Fruit fly (Drosophila melanogaster): Measurements from ENCODE around the gene Gug.

Gug gene

DNA sequence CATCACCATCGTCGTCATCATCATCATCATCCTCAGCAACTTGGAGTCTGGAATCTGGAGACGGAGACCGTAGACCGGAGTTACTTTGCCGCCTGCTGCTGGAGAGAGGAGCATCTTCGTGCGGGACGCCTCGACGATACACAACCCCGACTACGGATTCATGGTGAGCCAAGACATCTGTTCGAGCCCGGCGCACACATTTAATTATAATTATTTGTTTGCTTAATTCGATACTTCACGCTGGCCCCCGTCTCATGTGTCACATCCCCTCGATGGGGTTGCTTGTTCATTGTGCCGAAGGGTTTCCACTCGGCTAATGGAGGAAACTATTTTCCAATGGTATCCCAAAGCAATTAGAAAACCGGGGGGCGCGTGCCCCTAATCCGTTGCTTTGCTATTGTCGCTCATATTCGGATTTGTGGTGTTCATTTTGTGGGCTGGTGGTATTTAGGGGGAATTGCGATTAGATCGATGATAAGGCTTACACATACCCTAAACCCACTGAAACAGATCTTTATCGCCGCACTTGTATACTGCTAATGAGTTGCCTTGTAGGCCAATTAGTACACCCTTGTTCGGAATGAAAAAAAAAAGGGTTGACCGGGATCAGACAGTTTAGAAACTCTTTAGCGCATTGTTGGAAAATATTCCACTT, 2.4 kb downstream of the Gug start:
- TF ChIP-seq CG8119 (GFP tag; IDR thresholded peaks at IDR 0.05) (no peak), Hr38 (GFP tag; optimal IDR thresholded peaks at IDR 0.05) (no peak), CG11902 (GFP tag; optimal IDR thresholded peaks at IDR 0.05) (no peak), esn (GFP tag; optimal IDR thresholded peaks at IDR 0.05) (no peak), fd85E (GFP tag; optimal IDR thresholded peaks at IDR 0.05) (no peak), CG3032 (tag; optimal IDR thresholded peaks at IDR 0.05) (no peak), CG6163 (GFP tag; IDR thresholded peaks at IDR 0.05) (no peak), CG15336 (GFP tag; IDR thresholded peaks at IDR 0.05) (no peak), Eip93F (GFP tag; optimal IDR thresholded peaks at IDR 0.05) (no peak), CG6854 (GFP tag; optimal IDR thresholded peaks at IDR 0.05) (no peak), CG31627 (GFP tag; optimal IDR thresholded peaks at IDR 0.05) (no peak), CG6808 (GFP tag; optimal IDR thresholded peaks at IDR 0.05) (no peak), CG3919 (GFP tag; optimal IDR thresholded peaks at IDR 0.05) (no peak), CG16779 (tag; optimal IDR thresholded peaks at IDR 0.05) (no peak), Sox15 (GFP tag; optimal IDR thresholded peaks at IDR 0.05) (no peak), fd59A (GFP tag; optimal IDR thresholded peaks at IDR 0.05) (no peak), CG8632 (GFP tag; optimal IDR thresholded peaks at IDR 0.05) (no peak), Blimp-1 (GFP tag; optimal IDR thresholded peaks at IDR 0.05) (no peak)

DNA sequence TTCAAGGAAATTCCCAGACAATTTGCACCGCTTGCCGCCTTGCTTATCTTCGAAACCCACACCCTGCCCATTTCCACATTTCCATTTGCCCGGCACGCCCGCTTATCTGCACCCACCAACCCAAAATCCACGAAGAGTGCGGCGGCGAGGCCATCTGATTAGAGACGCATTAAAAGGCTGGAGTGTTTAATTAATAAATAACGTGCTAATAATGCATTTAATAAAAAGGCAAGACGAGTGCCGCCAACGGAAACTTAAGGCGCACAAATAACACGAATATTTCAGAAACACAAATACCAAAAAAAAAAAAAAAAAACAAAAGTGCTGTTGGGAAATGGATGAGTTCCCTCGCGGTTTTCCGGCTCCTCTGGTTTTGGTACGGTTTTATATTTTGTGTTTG, 3.3 kb downstream of the Gug start:
- TF ChIP-seq CG10669 (GFP tag; optimal IDR thresholded peaks at IDR 0.05) (no peak), svp (GFP tag) (peak; percentile 78), salr (GFP tag; optimal IDR thresholded peaks at IDR 0.05) (no peak), vri (GFP tag; optimal IDR thresholded peaks at IDR 0.05) (no peak), Eip93F (GFP tag; optimal IDR thresholded peaks at IDR 0.05) (peak; percentile 26)

DNA sequence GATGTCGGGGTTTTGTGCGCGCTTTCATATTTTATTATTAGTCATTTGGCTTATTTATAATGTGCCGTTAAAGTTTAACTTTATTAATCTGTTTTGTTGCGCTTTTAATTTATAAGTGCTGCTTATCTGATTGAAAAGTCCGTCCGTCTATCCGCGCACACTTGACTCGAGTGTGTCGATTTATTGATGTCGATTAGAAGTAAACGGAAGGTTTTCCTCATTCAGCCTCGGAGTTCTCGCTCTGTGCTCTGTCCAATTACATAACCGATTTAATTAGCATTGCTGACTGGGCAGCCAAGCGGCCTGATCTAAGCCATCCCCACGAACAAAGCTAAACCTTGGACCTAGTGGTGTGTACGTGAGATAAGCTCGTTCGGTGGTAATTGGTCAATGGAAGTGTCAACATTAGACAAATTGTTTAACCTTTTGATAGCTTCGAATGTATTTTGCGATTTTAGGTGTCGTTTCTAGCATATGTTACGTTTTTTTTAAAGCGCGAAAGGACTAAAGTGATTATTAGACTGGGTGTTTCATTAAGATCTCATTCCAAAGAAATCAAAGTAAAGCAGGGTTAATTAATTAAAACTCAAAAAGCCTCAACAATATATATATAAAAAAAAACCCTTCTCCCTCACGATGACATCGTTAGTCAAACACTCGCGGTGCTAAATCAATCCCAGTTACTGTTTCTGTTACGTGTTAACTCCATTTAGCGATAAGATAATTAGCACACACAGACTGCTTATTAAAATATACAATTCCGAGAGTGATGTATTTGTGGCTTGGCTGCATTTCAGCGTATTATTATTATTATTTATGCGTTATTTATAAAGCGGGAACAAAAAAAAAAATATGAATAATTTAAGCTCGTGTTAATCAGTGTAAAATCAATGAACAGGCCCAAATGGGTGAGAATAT, 4.0 kb downstream of the Gug start:
- TF ChIP-seq Eip78C (GFP tag) = peak; percentile 21
- 0 out of 2 replicates have a peak, but pooled peaks have one; percentile 11 for TF ChIP-seq Gug (GFP tag; IDR thresholded peaks at IDR 0.05)
- peak; percentile 0 for TF ChIP-seq pdm3 (GFP tag; optimal IDR thresholded peaks at IDR 0.05)
- peak; percentile 73 for TF ChIP-seq svp (GFP tag)
- TF ChIP-seq esn (GFP tag; optimal IDR thresholded peaks at IDR 0.05) = peak; percentile 14
- TF ChIP-seq Sox15 (GFP tag; optimal IDR thresholded peaks at IDR 0.05) = no peak
- TF ChIP-seq vri (GFP tag; optimal IDR thresholded peaks at IDR 0.05) = peak; percentile 70
- peak; percentile 29 for TF ChIP-seq Sox102F (GFP tag; optimal IDR thresholded peaks at IDR 0.05)
- no peak for TF ChIP-seq spab (GFP tag; optimal IDR thresholded peaks at IDR 0.05)
- TF ChIP-seq Sox14 (GFP tag; optimal IDR thresholded peaks at IDR 0.05) = no peak
- TF ChIP-seq Eip93F (GFP tag; optimal IDR thresholded peaks at IDR 0.05) = peak; percentile 15
- TF ChIP-seq Blimp-1 (GFP tag; optimal IDR thresholded peaks at IDR 0.05) = no peak
- TF ChIP-seq CG3919 (GFP tag; optimal IDR thresholded peaks at IDR 0.05) = no peak
- peak; percentile 16 for TF ChIP-seq fkh (GFP tag; optimal IDR thresholded peaks at IDR 0.05)

DNA sequence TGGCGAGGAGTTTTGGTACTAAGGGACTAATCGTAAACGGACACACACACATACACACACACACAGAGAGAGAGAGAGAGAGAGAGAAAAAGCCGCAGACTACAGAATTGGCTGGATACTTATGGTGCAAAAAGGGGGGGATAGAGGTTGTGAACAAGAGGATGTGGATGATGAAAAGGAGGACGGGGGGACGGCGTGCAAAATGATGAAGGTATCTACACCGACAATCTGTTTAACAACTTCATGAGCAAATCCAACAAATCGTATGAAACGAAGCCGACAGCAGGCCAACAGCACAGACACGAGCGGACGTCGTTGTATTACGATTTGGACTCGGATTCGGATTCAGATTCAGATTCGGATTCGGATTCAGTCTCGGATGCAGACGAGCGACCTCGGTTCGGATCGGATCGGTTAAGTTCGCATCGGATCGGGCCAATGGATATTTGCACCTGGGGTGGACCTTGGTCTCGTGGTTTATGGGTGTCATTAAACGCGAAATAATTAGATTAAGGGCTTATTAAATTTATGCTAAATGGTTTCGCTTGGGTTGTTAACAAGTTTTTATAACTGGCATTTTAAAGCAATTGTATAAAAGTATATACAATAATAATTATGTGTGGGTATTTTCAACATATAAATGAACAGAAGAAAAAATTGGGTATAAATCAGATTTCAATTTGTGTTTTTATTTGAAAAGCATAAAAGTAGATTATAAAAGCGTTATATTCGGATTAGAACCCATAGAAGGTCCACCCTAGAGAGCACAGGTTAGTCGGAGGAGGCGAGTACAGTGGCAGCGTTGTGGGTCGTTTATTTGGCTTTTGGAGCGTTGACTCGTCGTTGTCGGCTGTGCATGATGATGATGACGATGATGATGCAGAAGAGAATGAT, 5.5 kb downstream of the Gug start:
- TF ChIP-seq Sox15 (GFP tag; optimal IDR thresholded peaks at IDR 0.05) (peak; percentile 82), CG31627 (GFP tag; optimal IDR thresholded peaks at IDR 0.05) (peak; percentile 89), spab (GFP tag; optimal IDR thresholded peaks at IDR 0.05) (peak; percentile 96), net (GFP tag; optimal IDR thresholded peaks at IDR 0.05) (peak; percentile 95), ss (GFP tag; optimal IDR thresholded peaks at IDR 0.05) (peak; percentile 95 to 96), fkh (GFP tag; optimal IDR thresholded peaks at IDR 0.05) (peak; percentile 74), CG4318 (GFP tag; optimal IDR thresholded peaks at IDR 0.05) (peak; percentile 94), fd85E (GFP tag; optimal IDR thresholded peaks at IDR 0.05) (peak; percentile 84), esn (GFP tag; optimal IDR thresholded peaks at IDR 0.05) (peak; percentile 96), fd59A (GFP tag; optimal IDR thresholded peaks at IDR 0.05) (peak; percentile 89), CG10669 (GFP tag; optimal IDR thresholded peaks at IDR 0.05) (peak; percentile 95), Gug (GFP tag; IDR thresholded peaks at IDR 0.05) (peak; percentile 97), salr (GFP tag; optimal IDR thresholded peaks at IDR 0.05) (peak; percentile 53 to 97), CG8632 (GFP tag; optimal IDR thresholded peaks at IDR 0.05) (peak; percentile 95), CG9139 (GFP tag; optimal IDR thresholded peaks at IDR 0.05) (peak; percentile 88), CG3032 (tag; optimal IDR thresholded peaks at IDR 0.05) (peak; percentile 94), Smox (GFP tag; optimal IDR thresholded peaks at IDR 0.05) (peak; percentile 91), Hr4 (GFP tag; optimal IDR thresholded peaks at IDR 0.05) (peak; percentile 88), achi (GFP tag; optimal IDR thresholded peaks at IDR 0.05) (peak; percentile 95), CG11294 (GFP tag; IDR thresholded peaks at IDR 0.05) (peak; percentile 86), svp (GFP tag) (peak; percentile 99), CG6276 (GFP tag; optimal IDR thresholded peaks at IDR 0.05) (peak; percentile 97)
